Fruit fly (Drosophila melanogaster): Measurements from ENCODE around the gene niki.

- TF ChIP-seq CG5204 (GFP tag; optimal IDR thresholded peaks at IDR 0.05) (no peak), ovo (GFP tag; optimal IDR thresholded peaks at IDR 0.05) (no peak), CG12768 (GFP tag; optimal IDR thresholded peaks at IDR 0.05) (no peak)
These were observed 37.2 kb upstream of the niki start, which contains the start of gene CG7016 for dm6 chr3R:24862574-24863089.

Data from whole organism, adult.